Worm (Caenorhabditis elegans) whole organism, young adult: Measurements from ENCODE around the gene ptr-16.

Experiments
- B0336.3 ChIP-seq: fragments of 200-800 bp; sonication (Bioruptor generic); IDR thresholded peaks from 2 replicates; pipeline ENCODE4 v1.3.6; 2022; ENCODE audit warnings: missing genetic modification characterization, missing compliant biosample characterization
- C17E4.6 ChIP-seq: fragments of 200-800 bp; sonication (Bioruptor generic); IDR thresholded peaks from 2 replicates; pipeline ENCODE4 v1.3.6; 2022; ENCODE audit warnings: missing genetic modification reagents, missing genetic modification characterization, missing compliant biosample characterization
- F55B11.4 ChIP-seq: sonication (generic microtip); optimal IDR thresholded peaks from 2 replicates; lab custom pipeline; 2016; ENCODE audit warnings: missing compliant biosample characterization, missing genetic modification characterization, borderline replicate concordance; ENCODE audit not compliant: insufficient read depth
- K12H6.12 ChIP-seq: fragments of 200-800 bp; sonication (Bioruptor generic); optimal IDR thresholded peaks from 2 replicates; lab custom pipeline; 2018; ENCODE audit warnings: mild to moderate bottlenecking, missing genetic modification characterization, missing compliant biosample characterization
- atf-7 ChIP-seq: sonication (generic microtip); optimal IDR thresholded peaks from 2 replicates; lab custom pipeline; 2017; ENCODE audit warnings: mild to moderate bottlenecking, missing genetic modification characterization, missing compliant biosample characterization
- attf-5 ChIP-seq: fragments of 200-800 bp; sonication (Bioruptor generic); optimal IDR thresholded peaks from 2 replicates; lab custom pipeline; 2018; ENCODE audit warnings: mild to moderate bottlenecking, missing genetic modification characterization, missing compliant biosample characterization
- ceh-58 ChIP-seq: fragments of 200-800 bp; sonication (Bioruptor generic); IDR thresholded peaks from 2 replicates; pipeline ENCODE4 v1.3.6; 2022; ENCODE audit warnings: missing genetic modification characterization, missing compliant biosample characterization
- hsf-1 ChIP-seq: fragments of 200-800 bp; sonication (Bioruptor generic); IDR thresholded peaks from 2 replicates; pipeline ENCODE4 v1.3.6; 2022; ENCODE audit warnings: missing genetic modification reagents, missing genetic modification characterization, missing compliant biosample characterization
- mxl-1 ChIP-seq: sonication (generic microtip); optimal IDR thresholded peaks from 2 replicates; lab custom pipeline; 2016; ENCODE audit warnings: missing genetic modification characterization, missing compliant biosample characterization
- pha-4 ChIP-seq: fragments of 150-350 bp; sonication (generic microtip); optimal IDR thresholded peaks from 2 replicates; lab custom pipeline; 2014; ENCODE audit warnings: missing biosample characterization, missing genetic modification reagents, missing genetic modification characterization
- snpc-4 ChIP-seq, 5 experiments: fragments of 150-350 bp in 1 of 5; sonication (generic microtip) in 4 of 5; optimal IDR thresholded peaks; 2 replicates each; lab custom pipeline; 2014 to 2018; ENCODE audit warnings: missing genetic modification characterization in 5 of 5, missing biosample characterization in 3 of 5, antibody characterized with exemption in 2 of 5, mild to moderate bottlenecking in 2 of 5, missing compliant biosample characterization in 2 of 5, missing genotype in 2 of 5, moderate library complexity in 2 of 5, missing genetic modification reagents in 1 of 5
- unc-62 ChIP-seq: fragments of 150-350 bp; optimal IDR thresholded peaks from 2 replicates; lab custom pipeline; 2014; ENCODE audit warnings: missing biosample characterization, missing genetic modification reagents, missing genetic modification characterization
- ztf-26 ChIP-seq: sonication (generic microtip); optimal IDR thresholded peaks from 2 replicates; lab custom pipeline; 2017; ENCODE audit warnings: missing genetic modification characterization, missing compliant biosample characterization

ce11 chrV:1151830-1152229 is 13.7 kb upstream of the ptr-16 start:
- no peak for TF ChIP-seq mxl-1
- no peak for TF ChIP-seq attf-5 (GFP tag; lab: Kevin White, UChicago)
- TF ChIP-seq ztf-26 (tag; lab: Kevin White, UChicago): no peak
- TF ChIP-seq snpc-4 (GFP tag; optimal IDR thresholded peaks at IDR 0.05; lab: Kevin White, UChicago): no peak
- no peak for TF ChIP-seq snpc-4 (tag; optimal IDR thresholded peaks at IDR 0.05; lab: Kevin White, UChicago)
- TF ChIP-seq hsf-1 (GFP tag; lab: Robert Waterston, UW): no peak
- no peak for TF ChIP-seq ceh-58 (GFP tag; lab: Robert Waterston, UW)
- no peak for TF ChIP-seq atf-7
- no peak for TF ChIP-seq pha-4 (tag; lab: Kevin White, UChicago)
- no peak for TF ChIP-seq B0336.3 (GFP tag; lab: Robert Waterston, UW)
- no peak for TF ChIP-seq F55B11.4
- TF ChIP-seq K12H6.12 (tag; lab: Kevin White, UChicago): no peak
- TF ChIP-seq unc-62 (GFP tag; lab: Kevin White, UChicago): no peak
- TF ChIP-seq C17E4.6 (GFP tag; lab: Robert Waterston, UW): no peak
